Worm (Caenorhabditis elegans) whole organism, young adult: ENCODE data around the gene unc-119.
A peak's percentile ranks its signal among the peaks of the same experiment; 100 is the strongest.

Experiments used
- B0261.1 ChIP-seq: sonication (generic microtip); optimal IDR thresholded peaks from 2 replicates; lab custom pipeline; 2016; ENCODE audit warnings: mild to moderate bottlenecking, missing genetic modification characterization, moderate library complexity, missing compliant biosample characterization
- B0336.3 ChIP-seq: fragments of 200-800 bp; sonication (Bioruptor generic); IDR thresholded peaks from 2 replicates; pipeline ENCODE4 v1.3.6; 2022; ENCODE audit warnings: missing genetic modification characterization, missing compliant biosample characterization
- D2030.7 ChIP-seq: fragments of 200-800 bp; sonication (Bioruptor generic); IDR thresholded peaks from 2 replicates; pipeline ENCODE4 v1.3.6; 2022; ENCODE audit warnings: missing genetic modification reagents, missing genetic modification characterization, missing compliant biosample characterization
- F39B2.1 ChIP-seq: fragments of 200-800 bp; sonication (Bioruptor generic); IDR thresholded peaks from 2 replicates; pipeline ENCODE4 v1.3.6; 2022; ENCODE audit warnings: missing genetic modification reagents, missing genetic modification characterization, missing compliant biosample characterization
- F49E8.2 ChIP-seq: sonication (generic microtip); optimal IDR thresholded peaks from 3 replicates; lab custom pipeline; 2017; ENCODE audit warnings: missing genetic modification characterization, mild to moderate bottlenecking, missing compliant biosample characterization, antibody characterized with exemption, moderate library complexity; ENCODE audit not compliant: insufficient read depth
- K11D2.4 ChIP-seq: fragments of 200-800 bp; sonication (Bioruptor generic); IDR thresholded peaks from 2 replicates; pipeline ENCODE4 v1.3.6; 2022; ENCODE audit warnings: missing genetic modification reagents, missing genetic modification characterization, missing compliant biosample characterization
- T07F8.4 ChIP-seq: sonication (generic microtip); optimal IDR thresholded peaks from 2 replicates; lab custom pipeline; 2016; ENCODE audit warnings: mild to moderate bottlenecking, missing genetic modification characterization, moderate library complexity, missing compliant biosample characterization
- Y53F4B.3 ChIP-seq: fragments of 200-800 bp; sonication (Bioruptor generic); IDR thresholded peaks from 2 replicates; pipeline ENCODE4 v1.3.6; 2022; ENCODE audit warnings: missing genetic modification reagents, missing genetic modification characterization, missing compliant biosample characterization
- Y53G8AR.9 ChIP-seq: fragments of 200-800 bp; sonication (Bioruptor generic); conservative IDR thresholded peaks from 2 replicates; pipeline ENCODE4 v1.3.6; 2022; ENCODE audit warnings: missing genetic modification reagents, missing genetic modification characterization, missing compliant biosample characterization
- Y79H2A.3 ChIP-seq: fragments of 200-800 bp; sonication (Bioruptor generic); conservative IDR thresholded peaks from 2 replicates; pipeline ENCODE4 v1.3.6; 2022; ENCODE audit warnings: missing genetic modification reagents, missing genetic modification characterization, missing compliant biosample characterization
- Y95B8A.8 ChIP-seq: fragments of 200-800 bp; sonication (Bioruptor generic); IDR thresholded peaks from 2 replicates; pipeline ENCODE4 v1.3.6; 2022; ENCODE audit warnings: missing genetic modification reagents, missing genetic modification characterization, missing compliant biosample characterization
- aptf-2 ChIP-seq: fragments of 200-800 bp; sonication (Bioruptor generic); conservative IDR thresholded peaks from 2 replicates; pipeline ENCODE4 v1.3.6; 2022; ENCODE audit warnings: missing genetic modification reagents, missing genetic modification characterization, missing compliant biosample characterization
- atf-7 ChIP-seq: sonication (generic microtip); optimal IDR thresholded peaks from 2 replicates; lab custom pipeline; 2017; ENCODE audit warnings: mild to moderate bottlenecking, missing genetic modification characterization, missing compliant biosample characterization
- attf-5 ChIP-seq: fragments of 200-800 bp; sonication (Bioruptor generic); optimal IDR thresholded peaks from 2 replicates; lab custom pipeline; 2018; ENCODE audit warnings: mild to moderate bottlenecking, missing genetic modification characterization, missing compliant biosample characterization
- bed-1 ChIP-seq: fragments of 200-800 bp; sonication (Bioruptor generic); IDR thresholded peaks from 2 replicates; pipeline ENCODE4 v1.3.6; 2022; ENCODE audit warnings: missing genetic modification reagents, missing genetic modification characterization, missing compliant biosample characterization
- cebp-1 ChIP-seq, 2 experiments: fragments of 200-800 bp in 1 of 2; sonication (Bioruptor generic) in 1 of 2; sonication (generic microtip) in 1 of 2; IDR thresholded peaks in 1 of 2; optimal IDR thresholded peaks in 1 of 2; 2 replicates each; pipeline versions ENCODE4 v1.3.6 to Lab custom; 2017 to 2022; ENCODE audit warnings: missing compliant biosample characterization in 2 of 2, missing genetic modification characterization in 2 of 2, mild to moderate bottlenecking in 1 of 2, missing genetic modification reagents in 1 of 2, moderate library complexity in 1 of 2
- cebp-2 ChIP-seq: fragments of 200-800 bp; sonication (Bioruptor generic); IDR thresholded peaks from 2 replicates; pipeline ENCODE4 v1.3.6; 2022; ENCODE audit warnings: missing genetic modification characterization, missing compliant biosample characterization
- ceh-100 ChIP-seq: fragments of 200-800 bp; sonication (Bioruptor generic); IDR thresholded peaks from 2 replicates; pipeline ENCODE4 v1.3.6; 2022; ENCODE audit warnings: missing genetic modification reagents, missing genetic modification characterization, missing compliant biosample characterization
- dpff-1 ChIP-seq: sonication (generic microtip); optimal IDR thresholded peaks from 2 replicates; lab custom pipeline; 2017; ENCODE audit warnings: mild to moderate bottlenecking, missing genetic modification characterization, missing compliant biosample characterization
- egl-18 ChIP-seq: fragments of 200-800 bp; sonication (Bioruptor generic); IDR thresholded peaks from 2 replicates; pipeline ENCODE4 v1.3.6; 2022; ENCODE audit warnings: missing genetic modification reagents, missing genetic modification characterization, missing compliant biosample characterization
- egl-44 ChIP-seq: fragments of 200-800 bp; sonication (Bioruptor generic); IDR thresholded peaks from 2 replicates; pipeline ENCODE4 v1.3.6; 2022; ENCODE audit warnings: missing genetic modification reagents, missing genetic modification characterization, missing compliant biosample characterization
- hlh-26 ChIP-seq: fragments of 200-800 bp; sonication (Bioruptor generic); conservative IDR thresholded peaks from 2 replicates; pipeline ENCODE4 v1.3.6; 2022; ENCODE audit warnings: missing genetic modification reagents, missing genetic modification characterization, missing compliant biosample characterization
- hmg-1.2 ChIP-seq: fragments of 200-800 bp; sonication (Bioruptor generic); IDR thresholded peaks from 2 replicates; pipeline ENCODE4 v1.3.6; 2022; ENCODE audit warnings: missing genetic modification reagents, missing genetic modification characterization, missing compliant biosample characterization
- lin-35 ChIP-seq, 3 experiments: fragments of 150-350 bp in 2 of 3; sonication (generic microtip) in 1 of 3; optimal IDR thresholded peaks; 2 replicates each; lab custom pipeline; 2014 to 2018; ENCODE audit warnings: missing biosample characterization in 3 of 3, missing genetic modification characterization in 3 of 3, missing genetic modification reagents in 3 of 3
- lir-1 ChIP-seq: fragments of 200-800 bp; sonication (Bioruptor generic); conservative IDR thresholded peaks from 2 replicates; pipeline ENCODE4 v1.3.6; 2022; ENCODE audit warnings: missing genetic modification reagents, missing genetic modification characterization, missing compliant biosample characterization
- lsl-1 ChIP-seq: fragments of 200-800 bp; sonication (Bioruptor generic); optimal IDR thresholded peaks from 2 replicates; lab custom pipeline; 2018; ENCODE audit warnings: mild to moderate bottlenecking, missing genetic modification characterization, moderate library complexity, missing compliant biosample characterization
- madf-10 ChIP-seq: sonication (generic microtip); optimal IDR thresholded peaks from 2 replicates; lab custom pipeline; 2016; ENCODE audit warnings: mild to moderate bottlenecking, missing genetic modification characterization, missing compliant biosample characterization
- mcd-1 ChIP-seq: fragments of 200-800 bp; sonication (Bioruptor generic); IDR thresholded peaks from 2 replicates; pipeline ENCODE4 v1.3.6; 2022; ENCODE audit warnings: missing genetic modification reagents, missing genetic modification characterization, missing compliant biosample characterization
- mel-28 ChIP-seq: sonication (generic microtip); optimal IDR thresholded peaks from 2 replicates; lab custom pipeline; 2016; ENCODE audit warnings: borderline replicate concordance, mild to moderate bottlenecking, missing genetic modification characterization, missing compliant biosample characterization
- nfya-2 ChIP-seq: fragments of 200-800 bp; sonication (Bioruptor generic); IDR thresholded peaks from 2 replicates; pipeline ENCODE4 v1.3.6; 2022; ENCODE audit warnings: missing genetic modification reagents, missing genetic modification characterization, missing compliant biosample characterization
- nhr-80 ChIP-seq: sonication (generic microtip); optimal IDR thresholded peaks from 2 replicates; lab custom pipeline; 2016; ENCODE audit warnings: missing genetic modification characterization, missing compliant biosample characterization
- pha-4 ChIP-seq: fragments of 150-350 bp; sonication (generic microtip); optimal IDR thresholded peaks from 2 replicates; lab custom pipeline; 2014; ENCODE audit warnings: missing biosample characterization, missing genetic modification reagents, missing genetic modification characterization
- rec-8 ChIP-seq, 2 experiments: sonication (generic microtip); optimal IDR thresholded peaks; 2 replicates each; lab custom pipeline; 2016; ENCODE audit warnings: mild to moderate bottlenecking in 2 of 2, missing genetic modification characterization in 2 of 2, missing genetic modification reagents in 2 of 2, missing genotype in 2 of 2, missing biosample characterization in 1 of 2, missing compliant biosample characterization in 1 of 2, moderate library complexity in 1 of 2
- snpc-1.3 ChIP-seq: sonication (generic microtip); optimal IDR thresholded peaks from 2 replicates; lab custom pipeline; 2017; ENCODE audit warnings: missing genetic modification characterization, mild to moderate bottlenecking, missing compliant biosample characterization, antibody characterized with exemption, moderate library complexity, missing genotype, missing genetic modification reagents; ENCODE audit not compliant: insufficient read depth
- snpc-4 ChIP-seq, 5 experiments: fragments of 150-350 bp in 1 of 5; sonication (generic microtip) in 4 of 5; optimal IDR thresholded peaks; 2 replicates each; lab custom pipeline; 2014 to 2018; ENCODE audit warnings: missing genetic modification characterization in 5 of 5, missing biosample characterization in 3 of 5, antibody characterized with exemption in 2 of 5, mild to moderate bottlenecking in 2 of 5, missing compliant biosample characterization in 2 of 5, missing genotype in 2 of 5, moderate library complexity in 2 of 5, missing genetic modification reagents in 1 of 5
- somi-1 ChIP-seq: fragments of 200-800 bp; sonication (Bioruptor generic); optimal IDR thresholded peaks from 2 replicates; lab custom pipeline; 2018; ENCODE audit warnings: mild to moderate bottlenecking, missing genetic modification characterization, missing compliant biosample characterization
- sptf-2 ChIP-seq: fragments of 200-800 bp; sonication (Bioruptor generic); optimal IDR thresholded peaks from 2 replicates; lab custom pipeline; 2018; ENCODE audit warnings: mild to moderate bottlenecking, missing genetic modification characterization, missing compliant biosample characterization
- xnd-1 ChIP-seq: sonication (generic microtip); optimal IDR thresholded peaks from 2 replicates; lab custom pipeline; 2016; ENCODE audit warnings: missing genotype, missing genetic modification reagents, missing genetic modification characterization, missing compliant biosample characterization
- ztf-3 ChIP-seq: fragments of 200-800 bp; sonication (Bioruptor generic); optimal IDR thresholded peaks from 2 replicates; lab custom pipeline; 2018; ENCODE audit warnings: mild to moderate bottlenecking, missing genetic modification characterization, missing compliant biosample characterization

The unc-119 gene

ce11 chrIII:10877542-10877941 lies 24.9 kb upstream of the unc-119 start (continued):
- TF ChIP-seq T07F8.4 (tag; lab: Kevin White, UChicago): no peak
- TF ChIP-seq Y53G8AR.9 (GFP tag; lab: Robert Waterston, UW): no peak
- no peak for TF ChIP-seq B0261.1 (tag; lab: Kevin White, UChicago)
- TF ChIP-seq xnd-1 (tag; lab: Kevin White, UChicago): peak; percentile 99
- peak; percentile 70 for TF ChIP-seq B0336.3
- no peak for TF ChIP-seq egl-44 (GFP tag; lab: Robert Waterston, UW)
- TF ChIP-seq attf-5 (GFP tag; lab: Kevin White, UChicago): no peak
- no peak for TF ChIP-seq aptf-2 (GFP tag; lab: Robert Waterston, UW)
- no peak for TF ChIP-seq cebp-1 (GFP tag; IDR thresholded peaks at IDR 0.05; lab: Robert Waterston, UW)
- TF ChIP-seq cebp-1 (tag; optimal IDR thresholded peaks at IDR 0.05; lab: Kevin White, UChicago): no peak
- no peak for TF ChIP-seq pha-4 (tag; lab: Kevin White, UChicago)
- TF ChIP-seq F49E8.2: peak; percentile 74
- TF ChIP-seq mcd-1: peak; percentile 80
- no peak for TF ChIP-seq nfya-2 (GFP tag; lab: Robert Waterston, UW)
- peak; percentile 68; the same call in 1 of the 2 replicates for TF ChIP-seq Y95B8A.8 (GFP tag; lab: Robert Waterston, UW)
- TF ChIP-seq lsl-1: peak; percentile 99
- TF ChIP-seq rec-8 (tag; optimal IDR thresholded peaks at IDR 0.05; lab: Kevin White, UChicago): peak in 1 of 2 experiments; percentile 10
- TF ChIP-seq hlh-26 (GFP tag; lab: Robert Waterston, UW): no peak
- no peak for TF ChIP-seq dpff-1 (tag; lab: Kevin White, UChicago)
- TF ChIP-seq atf-7 (tag; lab: Kevin White, UChicago): no peak
- peak; percentile 90 for TF ChIP-seq D2030.7 (GFP tag; lab: Robert Waterston, UW)
- TF ChIP-seq Y79H2A.3 (GFP tag; lab: Robert Waterston, UW): no peak
- TF ChIP-seq ztf-3 (GFP tag; lab: Kevin White, UChicago): no peak
- TF ChIP-seq lir-1: peak; percentile 25; the same call in 1 of the 2 replicates
- no peak for TF ChIP-seq K11D2.4 (GFP tag; lab: Robert Waterston, UW)
- no peak for TF ChIP-seq cebp-2 (GFP tag; lab: Robert Waterston, UW)
- TF ChIP-seq bed-1 (GFP tag; lab: Robert Waterston, UW): no peak
- TF ChIP-seq ceh-100 (GFP tag; lab: Robert Waterston, UW): peak; percentile 77

- TF ChIP-seq nhr-80 (tag; lab: Kevin White, UChicago) (no peak), snpc-4 (GFP tag; optimal IDR thresholded peaks at IDR 0.05; lab: Kevin White, UChicago) (no peak), snpc-4 (tag; optimal IDR thresholded peaks at IDR 0.05; lab: Kevin White, UChicago) (no peak), somi-1 (GFP tag; lab: Kevin White, UChicago) (no peak), sptf-2 (GFP tag; lab: Kevin White, UChicago) (no peak), T07F8.4 (tag; lab: Kevin White, UChicago) (no peak), egl-18 (GFP tag; lab: Robert Waterston, UW) (no peak), hlh-26 (GFP tag; lab: Robert Waterston, UW) (no peak), F39B2.1 (GFP tag; lab: Robert Waterston, UW) (no peak), mel-28 (no peak), madf-10 (tag; lab: Kevin White, UChicago) (no peak), hmg-1.2 (no peak), snpc-1.3 (tag; lab: Kevin White, UChicago) (no peak), Y53F4B.3 (GFP tag; lab: Robert Waterston, UW) (no peak), lin-35 (GFP tag; optimal IDR thresholded peaks at IDR 0.05; lab: Kevin White, UChicago) (no peak)
These were observed 22.4 kb upstream of the unc-119 start, which contains the start of gene C44B9.3 for ce11 chrIII:10880083-10880482. Gene C44B9.3, minus strand, starts transcription at chrIII:10880183.
